Worm (Caenorhabditis elegans) whole organism, L4/young adult: ENCODE data around the gene F20D1.3.

Experiments
- dao-5 ChIP-seq: sonication (generic microtip); optimal IDR thresholded peaks from 2 replicates; lab custom pipeline; 2016; ENCODE audit warnings: missing genotype, missing genetic modification characterization, moderate library complexity, missing compliant biosample characterization
- him-1 ChIP-seq: sonication (generic microtip); optimal IDR thresholded peaks from 2 replicates; lab custom pipeline; 2016; ENCODE audit warnings: missing genotype, missing genetic modification reagents, missing genetic modification characterization, missing compliant biosample characterization

ce11 chrX:14976840-14977534 is 1.1 kb downstream of the F20D1.3 start:
- TF ChIP-seq dao-5 (tag; lab: Kevin White, UChicago) (no peak), him-1 (tag; lab: Kevin White, UChicago) (no peak)
